Worm (Caenorhabditis elegans): ENCODE measurements around the gene ttr-31.

The ttr-31 gene

DNA sequence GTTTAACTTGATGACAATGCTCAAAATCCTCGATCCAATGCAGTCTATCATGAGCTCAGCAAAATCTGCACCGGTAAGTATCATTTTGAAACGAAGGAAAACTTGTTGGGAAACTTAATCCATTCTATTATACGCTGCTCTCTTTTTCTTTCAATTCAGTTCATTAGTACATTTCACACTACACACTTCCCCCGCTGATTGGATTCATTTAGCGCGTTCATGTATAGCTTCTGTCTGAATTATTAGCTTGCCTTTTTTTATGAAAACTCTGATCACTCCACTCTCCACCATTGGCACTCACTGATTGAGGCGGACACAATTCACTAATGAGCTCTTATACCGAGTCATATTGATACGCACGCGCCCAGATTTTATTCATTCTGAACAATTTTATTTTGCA is 29.4 kb upstream of the ttr-31 start:
- TF ChIP-seq unc-55 (GFP tag; optimal IDR thresholded peaks at IDR 0.05), result no peak
- no peak for TF ChIP-seq elt-1 (tag; optimal IDR thresholded peaks at IDR 0.05)
- no peak for TF ChIP-seq nhr-23 (tag; optimal IDR thresholded peaks at IDR 0.05)
- no peak for TF ChIP-seq nhr-25 (tag; optimal IDR thresholded peaks at IDR 0.05)
- no peak for TF ChIP-seq egl-27 (tag; optimal IDR thresholded peaks at IDR 0.05)
- TF ChIP-seq R02D3.7 (tag; optimal IDR thresholded peaks at IDR 0.05), result no peak
- no peak for TF ChIP-seq gmeb-1 (tag; optimal IDR thresholded peaks at IDR 0.05)

ce11 chrX:11036114-11037087 is 27.5 kb upstream of the ttr-31 start:
- TF ChIP-seq elt-3 (tag; optimal IDR thresholded peaks at IDR 0.05) (no peak), sma-9 (GFP tag; optimal IDR thresholded peaks at IDR 0.05) (peak; percentile 26), sma-9 (tag; optimal IDR thresholded peaks at IDR 0.05) (no peak), crh-2 (tag; optimal IDR thresholded peaks at IDR 0.05) (peak; percentile 75), fos-1 (tag; optimal IDR thresholded peaks at IDR 0.05) (peak; percentile 59), lin-39 (tag; optimal IDR thresholded peaks at IDR 0.05) (no peak), ztf-11 (tag; optimal IDR thresholded peaks at IDR 0.05) (no peak), sem-4 (tag; optimal IDR thresholded peaks at IDR 0.05) (peak; percentile 34), mdl-1 (tag; optimal IDR thresholded peaks at IDR 0.05) (peak in 1 of 2 experiments; percentile 0), blmp-1 (tag; optimal IDR thresholded peaks at IDR 0.05; ENCODE audit: insufficient read depth) (peak; percentile 89), nhr-21 (tag; optimal IDR thresholded peaks at IDR 0.05) (peak; percentile 35), F13H6.1 (tag; optimal IDR thresholded peaks at IDR 0.05) (peak; percentile 36)

- TF ChIP-seq mab-5 (tag; optimal IDR thresholded peaks at IDR 0.05) (peak; percentile 28), skn-1 (tag; optimal IDR thresholded peaks at IDR 0.05) (no peak), C34F6.9 (tag; optimal IDR thresholded peaks at IDR 0.05) (peak; percentile 25), nhr-6 (tag; optimal IDR thresholded peaks at IDR 0.05) (peak; percentile 5), elt-3 (tag; optimal IDR thresholded peaks at IDR 0.05) (no peak), ZK546.5 (tag; optimal IDR thresholded peaks at IDR 0.05) (no peak), nhr-129 (tag; optimal IDR thresholded peaks at IDR 0.05) (peak; percentile 16), sma-9 (GFP tag; optimal IDR thresholded peaks at IDR 0.05) (peak; percentile 50), sma-9 (tag; optimal IDR thresholded peaks at IDR 0.05) (no peak), lsy-2 (tag; optimal IDR thresholded peaks at IDR 0.05) (peak in 1 of 2 experiments; percentile 9), F13H6.1 (tag; optimal IDR thresholded peaks at IDR 0.05) (peak; percentile 74), nhr-23 (tag; optimal IDR thresholded peaks at IDR 0.05) (no peak)
Measured at ce11 chrX:11035563-11035962, 26.7 kb upstream of the ttr-31 start.

DNA sequence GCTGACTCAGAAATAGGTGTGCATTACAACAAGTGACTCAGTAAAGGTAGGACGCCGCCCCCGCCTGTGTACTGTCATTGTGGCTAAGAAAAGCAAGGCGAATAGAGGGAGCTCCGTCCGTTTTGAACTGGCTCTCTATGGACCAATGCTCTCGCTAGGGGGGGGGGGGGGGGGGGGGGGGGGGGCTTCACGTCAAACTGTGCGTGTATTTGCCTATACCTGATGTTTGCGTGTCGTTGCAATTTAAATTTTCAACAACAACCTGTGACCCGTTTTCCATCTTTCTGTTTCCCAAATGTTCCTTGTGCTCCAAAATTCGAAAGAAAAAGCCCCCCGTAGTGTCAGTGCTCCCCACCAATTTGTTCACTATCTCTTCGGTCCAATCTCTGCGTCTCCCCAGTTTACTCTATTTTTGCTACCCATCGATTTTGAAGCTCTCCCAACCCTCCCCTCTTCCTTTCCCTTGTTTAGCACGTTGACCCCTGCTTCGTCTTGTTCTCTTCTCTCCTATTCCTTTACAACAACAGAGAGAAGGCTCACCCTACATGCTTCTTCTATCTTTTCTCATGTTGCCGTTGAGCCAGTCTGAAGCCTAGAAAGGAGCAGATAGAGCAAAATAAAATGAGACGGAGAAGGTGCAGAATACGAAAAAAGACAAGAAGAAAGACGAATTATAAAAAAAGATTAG is 25.7 kb upstream of the ttr-31 start:
- TF ChIP-seq ceh-16 (tag; optimal IDR thresholded peaks at IDR 0.05) (no peak), nhr-129 (tag; optimal IDR thresholded peaks at IDR 0.05) (peak; percentile 63), lsy-2 (tag; optimal IDR thresholded peaks at IDR 0.05) (peak in 1 of 2 experiments; percentile 42), C34F6.9 (tag; optimal IDR thresholded peaks at IDR 0.05) (peak; percentile 63), F13H6.1 (tag; optimal IDR thresholded peaks at IDR 0.05) (peak; percentile 60), aly-2 (tag; optimal IDR thresholded peaks at IDR 0.05) (no peak), sma-9 (GFP tag; optimal IDR thresholded peaks at IDR 0.05) (peak; percentile 29), sma-9 (tag; optimal IDR thresholded peaks at IDR 0.05) (no peak), mbf-1 (tag; optimal IDR thresholded peaks at IDR 0.05) (no peak), skn-1 (tag; optimal IDR thresholded peaks at IDR 0.05) (no peak), mab-5 (tag; optimal IDR thresholded peaks at IDR 0.05) (peak; percentile 50), crh-2 (tag; optimal IDR thresholded peaks at IDR 0.05) (peak; percentile 68), egl-27 (tag; optimal IDR thresholded peaks at IDR 0.05) (peak; percentile 34), unc-55 (GFP tag; optimal IDR thresholded peaks at IDR 0.05) (peak; percentile 6), lin-13 (GFP tag; optimal IDR thresholded peaks at IDR 0.05) (peak; percentile 0), Y55F3AM.14 (GFP tag; optimal IDR thresholded peaks at IDR 0.05) (peak; percentile 24), sem-4 (tag; optimal IDR thresholded peaks at IDR 0.05) (peak; percentile 25)

ce11 chrX:11033952-11034287 is 25.1 kb upstream of the ttr-31 start:
- TF ChIP-seq sem-4 (tag; optimal IDR thresholded peaks at IDR 0.05) (no peak), alr-1 (tag; optimal IDR thresholded peaks at IDR 0.05) (no peak), dmd-4 (tag; optimal IDR thresholded peaks at IDR 0.05) (no peak), ztf-1 (GFP tag; conservative IDR thresholded peaks at IDR 0.05) (no peak), lsy-2 (tag; optimal IDR thresholded peaks at IDR 0.05) (no peak), Y55F3AM.14 (GFP tag; optimal IDR thresholded peaks at IDR 0.05) (no peak), peb-1 (tag; optimal IDR thresholded peaks at IDR 0.05) (no peak), elt-3 (tag; optimal IDR thresholded peaks at IDR 0.05) (no peak), nhr-21 (tag; optimal IDR thresholded peaks at IDR 0.05) (no peak), unc-39 (tag; optimal IDR thresholded peaks at IDR 0.05) (no peak), ztf-4 (tag; optimal IDR thresholded peaks at IDR 0.05) (no peak), lin-39 (tag; optimal IDR thresholded peaks at IDR 0.05) (no peak), unc-55 (GFP tag; optimal IDR thresholded peaks at IDR 0.05) (no peak), nhr-6 (tag; optimal IDR thresholded peaks at IDR 0.05) (no peak), lin-11 (tag; optimal IDR thresholded peaks at IDR 0.05) (no peak), sma-3 (GFP tag; optimal IDR thresholded peaks at IDR 0.05) (no peak), ceh-16 (tag; optimal IDR thresholded peaks at IDR 0.05) (no peak), sma-9 (GFP tag; optimal IDR thresholded peaks at IDR 0.05) (no peak), sma-9 (tag; optimal IDR thresholded peaks at IDR 0.05) (no peak), nhr-10 (tag; optimal IDR thresholded peaks at IDR 0.05) (no peak)
